Fruit fly (Drosophila melanogaster): ENCODE measurements around the gene orb2.

orb2 gene

DNA sequence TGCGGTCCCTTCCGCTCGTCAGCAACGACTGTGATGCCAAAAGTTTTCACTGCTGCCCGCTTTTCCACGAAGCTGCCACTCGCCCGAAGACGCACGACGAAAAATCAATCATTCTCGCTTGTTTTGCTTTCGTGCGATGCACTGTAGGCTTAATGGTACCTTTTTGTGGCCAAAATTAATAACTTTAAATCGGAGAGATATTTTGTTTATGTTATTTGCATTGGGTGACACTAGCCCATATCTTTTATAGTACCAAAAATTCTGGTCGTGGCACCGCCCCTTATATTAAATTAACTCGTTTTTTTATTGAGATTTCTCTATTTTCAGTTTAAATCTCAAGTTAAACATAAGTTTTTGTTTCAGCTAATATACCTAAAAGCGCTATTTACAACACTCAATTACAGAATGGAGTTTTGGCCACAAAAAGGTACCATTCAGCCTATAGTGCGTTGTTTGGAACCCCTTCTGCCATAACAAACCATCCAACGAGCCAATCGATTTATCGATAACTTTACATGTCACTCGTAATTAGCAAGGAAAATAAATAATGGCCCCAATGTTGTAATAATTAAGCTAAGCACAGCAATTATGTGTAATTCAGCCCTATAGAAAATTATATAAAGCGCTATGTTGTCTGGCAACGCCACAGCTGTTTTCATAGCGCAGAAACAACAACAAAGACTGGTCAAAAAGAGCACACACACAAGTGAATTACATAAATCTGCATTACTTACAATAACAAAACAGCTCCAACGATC is 885 bp downstream of the orb2 start (continued):
- peak; percentile 57 for TF ChIP-seq CG15514 (GFP tag; optimal IDR thresholded peaks at IDR 0.05)

DNA sequence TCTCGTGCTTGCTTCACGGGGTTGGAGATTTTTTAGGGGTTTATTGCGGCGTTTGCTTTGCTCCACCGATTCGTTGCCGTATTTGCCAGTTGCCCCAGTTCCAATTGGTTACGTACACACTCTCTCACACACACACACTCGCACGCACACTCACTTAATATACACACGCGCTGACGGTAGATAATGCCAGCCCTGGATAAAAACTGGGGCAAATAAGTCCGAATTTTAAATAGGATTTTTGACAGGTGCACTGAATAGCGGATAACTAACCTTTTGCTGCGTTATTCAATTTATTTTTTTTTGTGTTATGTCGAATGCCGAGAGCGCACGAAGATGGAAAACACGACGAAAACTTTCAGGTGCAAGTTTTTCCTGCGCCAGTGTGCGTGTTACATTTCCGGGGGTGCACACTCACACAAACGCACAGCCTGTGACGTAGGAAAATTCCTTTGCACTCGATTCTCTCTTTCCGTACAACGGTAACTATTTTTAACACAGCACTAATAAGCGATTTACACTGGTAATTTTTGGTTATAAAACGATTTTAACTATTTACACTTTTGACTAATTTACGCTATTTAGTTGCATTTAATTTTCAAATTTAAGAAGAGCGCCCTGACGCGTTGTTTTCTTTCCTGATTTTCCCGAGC is 1.6 kb downstream of the orb2 start:
- TF ChIP-seq CG3407 (GFP tag; optimal IDR thresholded peaks at IDR 0.05) (no peak), CG14441 (GFP tag; IDR thresholded peaks at IDR 0.05) (no peak), fd96Cb (tag; optimal IDR thresholded peaks at IDR 0.05) (no peak), cg (GFP tag; optimal IDR thresholded peaks at IDR 0.05) (peak; percentile 66), Med (GFP tag) (peak; percentile 67), bowl (GFP tag; IDR thresholded peaks at IDR 0.05) (no peak), CG9437 (GFP tag; optimal IDR thresholded peaks at IDR 0.05) (no peak), gcm (GFP tag; optimal IDR thresholded peaks at IDR 0.05) (no peak), CG1647 (GFP tag; optimal IDR thresholded peaks at IDR 0.05) (no peak), sug (tag; optimal IDR thresholded peaks at IDR 0.05) (no peak), usp (GFP tag; optimal IDR thresholded peaks at IDR 0.05) (no peak), CG13894 (tag; optimal IDR thresholded peaks at IDR 0.05) (no peak), ttk (GFP tag; IDR thresholded peaks at IDR 0.05) (0 out of 2 replicates have a peak, but pooled peaks have one; percentile 28), CG6689 (GFP tag; IDR thresholded peaks at IDR 0.05) (no peak), Trl (optimal IDR thresholded peaks at IDR 0.05) (peak in 1 of 2 experiments; percentile 2), Trl (GFP tag; optimal IDR thresholded peaks at IDR 0.05) (no peak), B-H2 (GFP tag; optimal IDR thresholded peaks at IDR 0.05) (no peak), stwl (tag; optimal IDR thresholded peaks at IDR 0.05) (no peak), CG11560 (tag; IDR thresholded peaks at IDR 0.05) (no peak), ham (GFP tag; IDR thresholded peaks at IDR 0.05) (no peak), ara (GFP tag; IDR thresholded peaks at IDR 0.05) (0 out of 2 replicates have a peak, but pooled peaks have one; percentile 23), fd102C (GFP tag; optimal IDR thresholded peaks at IDR 0.05) (no peak), CG13624 (GFP tag; optimal IDR thresholded peaks at IDR 0.05) (no peak), dysf (GFP tag; IDR thresholded peaks at IDR 0.05) (no peak), CG4360 (GFP tag; IDR thresholded peaks at IDR 0.05) (0 out of 2 replicates have a peak, but pooled peaks have one; percentile 4), Scr (GFP tag; IDR thresholded peaks at IDR 0.05; ENCODE audit: partially characterized antibody) (no peak), Elba2 (GFP tag; optimal IDR thresholded peaks at IDR 0.05) (peak; percentile 3), Pdp1 (GFP tag; optimal IDR thresholded peaks at IDR 0.05) (peak in 1 of 2 experiments; percentile 31), Sry-δ (GFP tag; optimal IDR thresholded peaks at IDR 0.05) (no peak), chinmo (GFP tag; IDR thresholded peaks at IDR 0.05; ENCODE audit: partially characterized antibody) (0 out of 4 replicates have a peak, but pooled peaks have one; percentile 55), Adf1 (GFP tag; IDR thresholded peaks at IDR 0.05) (no peak), D19B (GFP tag; optimal IDR thresholded peaks at IDR 0.05) (no peak), CG8290 (GFP tag; optimal IDR thresholded peaks at IDR 0.05) (no peak), CG8290 (tag; optimal IDR thresholded peaks at IDR 0.05) (no peak), Nf-YC (tag; optimal IDR thresholded peaks at IDR 0.05) (peak; percentile 26), pros (GFP tag; optimal IDR thresholded peaks at IDR 0.05) (no peak), chm (GFP tag; IDR thresholded peaks at IDR 0.05) (no peak), ci (GFP tag; IDR thresholded peaks at IDR 0.05) (no peak), Doc3 (GFP tag; IDR thresholded peaks at IDR 0.05; ENCODE audit: partially characterized antibody) (no peak), Bgb (GFP tag; IDR thresholded peaks at IDR 0.05; ENCODE audit: partially characterized antibody) (no peak), CG10543 (GFP tag; optimal IDR thresholded peaks at IDR 0.05) (no peak), amos (GFP tag; IDR thresholded peaks at IDR 0.05; ENCODE audit: partially characterized antibody) (no peak), Abd-B (GFP tag; optimal IDR thresholded peaks at IDR 0.05) (no peak), al (GFP tag; IDR thresholded peaks at IDR 0.05) (no peak), Kr (GFP tag; optimal IDR thresholded peaks at IDR 0.05) (no peak), chif (GFP tag; optimal IDR thresholded peaks at IDR 0.05) (no peak)

All from whole organism, embryonic.